Worm (Caenorhabditis elegans) whole organism, L3 larva: ENCODE data around the gene F54E4.2.

Experiments
- fkh-10 ChIP-seq: sonication (generic microtip); optimal IDR thresholded peaks from 2 replicates; lab custom pipeline; 2017; ENCODE audit warnings: missing biosample characterization, missing genetic modification reagents, missing genetic modification characterization
- lin-15B ChIP-seq: fragments of 150-350 bp; optimal IDR thresholded peaks from 2 replicates; lab custom pipeline; 2014; ENCODE audit warnings: missing biosample characterization, missing genetic modification characterization
- mdl-1 ChIP-seq: fragments of 150-350 bp; optimal IDR thresholded peaks from 2 replicates; lab custom pipeline; 2014; ENCODE audit warnings: missing biosample characterization, missing genetic modification characterization
- ztf-4 ChIP-seq: fragments of 150-350 bp; optimal IDR thresholded peaks from 2 replicates; lab custom pipeline; 2014; ENCODE audit warnings: missing biosample characterization, missing genetic modification characterization

DNA sequence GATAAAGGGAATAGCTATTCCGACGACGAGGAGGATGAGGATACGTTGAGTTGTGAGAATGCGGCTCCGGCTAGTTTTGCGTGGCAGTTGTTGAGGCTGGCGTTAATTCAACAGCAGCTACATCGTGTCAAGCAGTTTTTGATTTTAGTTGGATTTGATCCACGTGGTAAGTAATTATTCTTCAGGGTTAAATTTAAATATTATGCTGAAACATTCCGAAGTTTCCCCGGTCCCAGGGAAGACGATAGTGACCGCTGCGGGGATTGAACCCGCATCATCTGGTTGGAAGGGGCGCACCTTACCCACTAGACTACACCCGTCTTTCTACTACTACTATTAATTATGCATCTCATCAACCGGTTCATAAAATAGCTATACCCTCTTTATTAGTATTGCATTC lies 7.5 kb downstream of the F54E4.2 start:
- TF ChIP-seq mdl-1 (no peak), lin-15B (tag; lab: Kevin White, UChicago) (no peak), ztf-4 (tag; lab: Kevin White, UChicago) (no peak), fkh-10 (GFP tag; lab: Kevin White, UChicago) (no peak)
